Worm (Caenorhabditis elegans) whole organism, early embryonic: ENCODE results near the gene algn-8.
A peak's percentile ranks its signal among the peaks of the same experiment; 100 is the strongest.

ENCODE experiments used
- B0310.2 ChIP-seq: sonication (generic microtip); optimal IDR thresholded peaks from 2 replicates; lab custom pipeline; 2016; ENCODE audit warnings: mild to moderate bottlenecking, missing genetic modification characterization, missing compliant biosample characterization
- F13C5.2 ChIP-seq: sonication (generic microtip); optimal IDR thresholded peaks from 2 replicates; lab custom pipeline; 2017; ENCODE audit warnings: mild to moderate bottlenecking, missing genetic modification characterization, inconsistent platforms, missing compliant biosample characterization
- ama-1 ChIP-seq: fragments of 150-350 bp; optimal IDR thresholded peaks from 2 replicates; lab custom pipeline; 2014
- ceh-13 ChIP-seq: fragments of 200-800 bp; sonication (Bioruptor generic); optimal IDR thresholded peaks from 2 replicates; lab custom pipeline; 2018; ENCODE audit warnings: mild to moderate bottlenecking, missing genetic modification characterization, missing compliant biosample characterization
- ets-7 ChIP-seq: sonication (generic microtip); optimal IDR thresholded peaks from 2 replicates; lab custom pipeline; 2016; ENCODE audit warnings: missing genotype, missing genetic modification characterization, missing compliant biosample characterization
- flt-1 ChIP-seq: fragments of 200-800 bp; sonication (Bioruptor generic); IDR thresholded peaks from 2 replicates; pipeline ENCODE4 v1.3.6; 2022; ENCODE audit warnings: missing genetic modification characterization, missing compliant biosample characterization
- hmbx-1 ChIP-seq: sonication (generic microtip); optimal IDR thresholded peaks from 2 replicates; lab custom pipeline; 2016; ENCODE audit warnings: mild to moderate bottlenecking, missing genetic modification characterization, missing compliant biosample characterization
- hmg-4 ChIP-seq: fragments of 200-800 bp; sonication (Bioruptor generic); optimal IDR thresholded peaks from 2 replicates; lab custom pipeline; 2018; ENCODE audit warnings: mild to moderate bottlenecking, missing genetic modification characterization, missing compliant biosample characterization
- scrt-1 ChIP-seq: fragments of 200-800 bp; sonication (Bioruptor generic); IDR thresholded peaks from 2 replicates; pipeline ENCODE4 v1.3.6; 2022; ENCODE audit warnings: missing genetic modification characterization, missing compliant biosample characterization
- sea-1 ChIP-seq: fragments of 200-800 bp; sonication (Bioruptor generic); conservative IDR thresholded peaks from 2 replicates; pipeline ENCODE4 v1.3.6; 2022; ENCODE audit warnings: missing genetic modification characterization, missing compliant biosample characterization
- tbx-11 ChIP-seq: fragments of 200-800 bp; sonication (Bioruptor generic); IDR thresholded peaks from 2 replicates; pipeline ENCODE4 v1.3.6; 2022; ENCODE audit warnings: missing genetic modification characterization, missing compliant biosample characterization
- tbx-37 ChIP-seq: fragments of 200-800 bp; sonication (Bioruptor generic); conservative IDR thresholded peaks from 2 replicates; pipeline ENCODE4 v1.3.6; 2022; ENCODE audit warnings: missing genetic modification reagents, missing genetic modification characterization, missing compliant biosample characterization

- no peak for TF ChIP-seq hmg-4 (GFP tag; lab: Kevin White, UChicago)
- no peak for TF ChIP-seq hmbx-1 (tag; lab: Kevin White, UChicago)
- peak; percentile 21 for TF ChIP-seq ama-1 (lab: Kevin White, UChicago)
- no peak for TF ChIP-seq scrt-1 (GFP tag; lab: Robert Waterston, UW)
- no peak for TF ChIP-seq tbx-37 (GFP tag; lab: Robert Waterston, UW)
- TF ChIP-seq tbx-11, result no peak
- peak; percentile 22 for TF ChIP-seq F13C5.2 (tag; lab: Kevin White, UChicago)
- no peak for TF ChIP-seq ets-7 (tag; lab: Kevin White, UChicago)
- no peak for TF ChIP-seq ceh-13 (GFP tag; lab: Kevin White, UChicago)
- TF ChIP-seq sea-1 (GFP tag; lab: Robert Waterston, UW), result no peak
- no peak for TF ChIP-seq flt-1
- no peak for TF ChIP-seq B0310.2 (tag; lab: Kevin White, UChicago)
These were observed 44.8 kb upstream of the algn-8 start for ce11 chrII:9931012-9931411.
